Worm (Caenorhabditis elegans) whole organism, L4/young adult: ENCODE measurements around the gene clec-158.

Experiments used
- W03F9.2 ChIP-seq: fragments of 150-350 bp; optimal IDR thresholded peaks from 2 replicates; lab custom pipeline; 2014; ENCODE audit warnings: missing biosample characterization, missing genetic modification characterization
- dao-5 ChIP-seq: sonication (generic microtip); optimal IDR thresholded peaks from 2 replicates; lab custom pipeline; 2016; ENCODE audit warnings: missing genotype, missing genetic modification characterization, moderate library complexity, missing compliant biosample characterization
- him-1 ChIP-seq: sonication (generic microtip); optimal IDR thresholded peaks from 2 replicates; lab custom pipeline; 2016; ENCODE audit warnings: missing genotype, missing genetic modification reagents, missing genetic modification characterization, missing compliant biosample characterization

ce11 chrIII:6857390-6857848, 2.0 kb downstream of the clec-158 start:
- TF ChIP-seq him-1 (tag; lab: Kevin White, UChicago) (no peak), W03F9.2 (no peak), dao-5 (tag; lab: Kevin White, UChicago) (no peak)
